Worm (Caenorhabditis elegans) whole organism, early embryonic: Measurements from ENCODE around the gene srbc-34.
A peak's percentile ranks its signal among the peaks of the same experiment; 100 is the strongest.

Experiments used
- B0310.2 ChIP-seq: sonication (generic microtip); optimal IDR thresholded peaks from 2 replicates; lab custom pipeline; 2016; ENCODE audit warnings: mild to moderate bottlenecking, missing genetic modification characterization, missing compliant biosample characterization
- F13C5.2 ChIP-seq: sonication (generic microtip); optimal IDR thresholded peaks from 2 replicates; lab custom pipeline; 2017; ENCODE audit warnings: mild to moderate bottlenecking, missing genetic modification characterization, inconsistent platforms, missing compliant biosample characterization
- aly-1 ChIP-seq: sonication (generic microtip); optimal IDR thresholded peaks from 2 replicates; lab custom pipeline; 2016; ENCODE audit warnings: missing genetic modification characterization, missing compliant biosample characterization
- ama-1 ChIP-seq: fragments of 150-350 bp; optimal IDR thresholded peaks from 2 replicates; lab custom pipeline; 2014
- ceh-13 ChIP-seq: fragments of 200-800 bp; sonication (Bioruptor generic); optimal IDR thresholded peaks from 2 replicates; lab custom pipeline; 2018; ENCODE audit warnings: mild to moderate bottlenecking, missing genetic modification characterization, missing compliant biosample characterization
- ceh-36 ChIP-seq: sonication (generic microtip); optimal IDR thresholded peaks from 2 replicates; lab custom pipeline; 2016; ENCODE audit warnings: missing genetic modification characterization, inconsistent platforms, missing compliant biosample characterization
- ets-7 ChIP-seq: sonication (generic microtip); optimal IDR thresholded peaks from 2 replicates; lab custom pipeline; 2016; ENCODE audit warnings: missing genotype, missing genetic modification characterization, missing compliant biosample characterization
- flt-1 ChIP-seq: fragments of 200-800 bp; sonication (Bioruptor generic); IDR thresholded peaks from 2 replicates; pipeline ENCODE4 v1.3.6; 2022; ENCODE audit warnings: missing genetic modification characterization, missing compliant biosample characterization
- hmbx-1 ChIP-seq: sonication (generic microtip); optimal IDR thresholded peaks from 2 replicates; lab custom pipeline; 2016; ENCODE audit warnings: mild to moderate bottlenecking, missing genetic modification characterization, missing compliant biosample characterization
- hmg-4 ChIP-seq: fragments of 200-800 bp; sonication (Bioruptor generic); optimal IDR thresholded peaks from 2 replicates; lab custom pipeline; 2018; ENCODE audit warnings: mild to moderate bottlenecking, missing genetic modification characterization, missing compliant biosample characterization
- hnd-1 ChIP-seq: sonication (generic microtip); optimal IDR thresholded peaks from 2 replicates; lab custom pipeline; 2016; ENCODE audit warnings: missing genetic modification characterization, missing compliant biosample characterization
- pes-1 ChIP-seq: fragments of 200-800 bp; sonication (Bioruptor generic); IDR thresholded peaks from 2 replicates; pipeline ENCODE4 v1.3.6; 2022; ENCODE audit warnings: missing genetic modification reagents, missing genetic modification characterization, missing compliant biosample characterization
- scrt-1 ChIP-seq: fragments of 200-800 bp; sonication (Bioruptor generic); IDR thresholded peaks from 2 replicates; pipeline ENCODE4 v1.3.6; 2022; ENCODE audit warnings: missing genetic modification characterization, missing compliant biosample characterization
- sea-1 ChIP-seq: fragments of 200-800 bp; sonication (Bioruptor generic); conservative IDR thresholded peaks from 2 replicates; pipeline ENCODE4 v1.3.6; 2022; ENCODE audit warnings: missing genetic modification characterization, missing compliant biosample characterization
- tbx-11 ChIP-seq: fragments of 200-800 bp; sonication (Bioruptor generic); IDR thresholded peaks from 2 replicates; pipeline ENCODE4 v1.3.6; 2022; ENCODE audit warnings: missing genetic modification characterization, missing compliant biosample characterization
- tbx-37 ChIP-seq: fragments of 200-800 bp; sonication (Bioruptor generic); conservative IDR thresholded peaks from 2 replicates; pipeline ENCODE4 v1.3.6; 2022; ENCODE audit warnings: missing genetic modification reagents, missing genetic modification characterization, missing compliant biosample characterization
- tra-4 ChIP-seq: sonication (generic microtip); optimal IDR thresholded peaks from 2 replicates; lab custom pipeline; 2017; ENCODE audit warnings: missing genetic modification characterization, missing compliant biosample characterization

The srbc-34 gene

ce11 chrV:20237429-20237828 lies 31.3 kb downstream of the srbc-34 start, which contains the start of gene sld-5:
TSS of gene sld-5 (minus strand) at chrV:20237745.
- TF ChIP-seq ets-7 (tag; lab: Kevin White, UChicago) (no peak), tbx-11 (GFP tag; lab: Robert Waterston, UW) (no peak), ceh-13 (no peak), sea-1 (no peak), B0310.2 (tag; lab: Kevin White, UChicago) (no peak), hmbx-1 (tag; lab: Kevin White, UChicago) (no peak), hnd-1 (tag; lab: Kevin White, UChicago) (no peak), F13C5.2 (tag; lab: Kevin White, UChicago) (no peak), tra-4 (tag; lab: Kevin White, UChicago) (no peak), ama-1 (lab: Kevin White, UChicago) (no peak), ceh-36 (tag; lab: Kevin White, UChicago) (no peak), aly-1 (tag; lab: Kevin White, UChicago) (no peak), hmg-4 (no peak), flt-1 (no peak), tbx-37 (GFP tag; lab: Robert Waterston, UW) (no peak), scrt-1 (GFP tag; lab: Robert Waterston, UW) (no peak), pes-1 (GFP tag; lab: Robert Waterston, UW) (no peak)

- no peak for TF ChIP-seq aly-1 (tag; lab: Kevin White, UChicago)
- no peak for TF ChIP-seq hmbx-1 (tag; lab: Kevin White, UChicago)
- TF ChIP-seq tra-4 (tag; lab: Kevin White, UChicago): no peak
- no peak for TF ChIP-seq ceh-36 (tag; lab: Kevin White, UChicago)
- no peak for TF ChIP-seq ama-1 (lab: Kevin White, UChicago)
- TF ChIP-seq hnd-1 (tag; lab: Kevin White, UChicago): no peak
- 0 out of 2 replicates have a peak, but pooled peaks have one; percentile 30 for TF ChIP-seq pes-1 (GFP tag; lab: Robert Waterston, UW)
These were observed 35.2 kb downstream of the srbc-34 start for ce11 chrV:20241243-20241862.

- TF ChIP-seq sea-1 (no peak), flt-1 (no peak), ceh-36 (tag; lab: Kevin White, UChicago) (no peak), hmg-4 (no peak), ceh-13 (no peak), hmbx-1 (tag; lab: Kevin White, UChicago) (no peak), hnd-1 (tag; lab: Kevin White, UChicago) (no peak), scrt-1 (GFP tag; lab: Robert Waterston, UW) (no peak)
These were observed 43.5 kb downstream of the srbc-34 start, which contains the start of gene swsn-1 for ce11 chrV:20249438-20250120. TSS of gene swsn-1 (minus strand) at chrV:20249488.
